Worm (Caenorhabditis elegans): ENCODE measurements around the gene Y45F10D.7.

The Y45F10D.7 gene

ce11 chrIV:13776115-13776514, 12.6 kb upstream of the Y45F10D.7 start, which contains the start of gene Y45F10D.16:
TSS of gene Y45F10D.16 (plus strand) at chrIV:13776415.
- no peak for TF ChIP-seq hlh-30 (tag; optimal IDR thresholded peaks at IDR 0.05; ENCODE audit: insufficient read depth)
- no peak for TF ChIP-seq ceh-31 (tag; optimal IDR thresholded peaks at IDR 0.05)
- TF ChIP-seq dmd-4 (tag; optimal IDR thresholded peaks at IDR 0.05; ENCODE audit: borderline replicate concordance): no peak
- no peak for TF ChIP-seq syd-9 (tag; optimal IDR thresholded peaks at IDR 0.05)
- no peak for TF ChIP-seq elt-2 (tag; optimal IDR thresholded peaks at IDR 0.05)
- no peak for TF ChIP-seq ama-1 (optimal IDR thresholded peaks at IDR 0.05)
- TF ChIP-seq che-1 (tag; optimal IDR thresholded peaks at IDR 0.05): no peak
- TF ChIP-seq ceh-2 (tag; optimal IDR thresholded peaks at IDR 0.05): no peak

- TF ChIP-seq hlh-30 (tag; optimal IDR thresholded peaks at IDR 0.05; ENCODE audit: insufficient read depth): peak; percentile 15
- TF ChIP-seq dve-1 (tag; optimal IDR thresholded peaks at IDR 0.05): no peak
- no peak for TF ChIP-seq nhr-232 (tag; optimal IDR thresholded peaks at IDR 0.05)
Observed at ce11 chrIV:13776745-13777144, 12.0 kb upstream of the Y45F10D.7 start.

DNA sequence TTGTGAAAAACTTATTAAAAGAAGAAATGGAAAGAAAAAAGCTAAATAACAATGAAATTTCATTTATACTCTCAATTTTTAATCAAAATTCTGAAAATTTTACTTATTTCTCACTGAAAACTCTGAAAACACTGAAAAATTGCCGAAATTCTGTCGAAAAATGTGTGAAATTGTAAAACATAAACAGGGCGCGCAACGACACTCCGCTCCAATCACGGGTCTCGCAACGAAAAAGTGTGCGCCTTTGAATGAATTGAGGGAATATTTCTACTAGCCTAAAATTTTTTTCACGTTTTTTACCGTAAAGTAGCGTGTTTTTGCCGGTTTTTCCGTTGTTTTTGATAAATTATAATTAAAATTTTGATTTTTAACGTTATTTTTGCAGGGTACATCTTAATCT, 11.2 kb upstream of the Y45F10D.7 start, which contains the start of gene rpl-18:
rpl-18 (plus strand) TSS at position 386 of the 400 bp plus-strand sequence.
- TF ChIP-seq tbx-2 (tag; optimal IDR thresholded peaks at IDR 0.05) (peak; percentile 16), nfya-1 (tag; optimal IDR thresholded peaks at IDR 0.05) (peak; percentile 80), ttx-3 (tag; optimal IDR thresholded peaks at IDR 0.05) (peak; percentile 18), unc-55 (GFP tag; optimal IDR thresholded peaks at IDR 0.05) (peak; percentile 36), ceh-31 (tag; optimal IDR thresholded peaks at IDR 0.05) (peak; percentile 40), hlh-15 (tag; optimal IDR thresholded peaks at IDR 0.05) (no peak), hlh-30 (tag; optimal IDR thresholded peaks at IDR 0.05; ENCODE audit: insufficient read depth) (peak; percentile 79), ref-2 (tag; optimal IDR thresholded peaks at IDR 0.05) (no peak)

DNA sequence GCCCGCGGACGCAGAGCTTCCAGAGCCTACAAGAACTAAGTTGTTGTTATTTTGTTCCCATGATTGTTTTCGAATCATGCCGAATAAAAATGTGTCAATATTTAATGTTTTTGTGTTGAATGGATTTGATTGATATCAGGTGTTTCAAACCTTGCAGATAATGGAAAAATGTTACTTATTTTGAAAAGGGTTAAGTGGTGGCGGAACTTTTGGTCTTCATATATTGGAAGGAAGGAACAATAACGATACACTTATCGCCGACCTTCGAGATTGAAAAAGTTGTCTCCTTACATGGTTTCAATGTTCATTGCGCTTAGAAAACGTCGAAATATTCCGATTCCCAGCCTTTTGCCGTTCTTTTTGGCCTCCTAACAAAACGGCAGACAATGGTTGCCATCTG, 10.0 kb upstream of the Y45F10D.7 start, which contains the start of gene gly-10:
gly-10 (plus strand) TSS at position 387 of the 400 bp plus-strand sequence.
- TF ChIP-seq sox-2 (GFP tag; IDR thresholded peaks at IDR 0.05): no peak
- no peak for TF ChIP-seq unc-86 (tag; optimal IDR thresholded peaks at IDR 0.05)
- TF ChIP-seq pros-1 (tag; optimal IDR thresholded peaks at IDR 0.05): no peak
- no peak for TF ChIP-seq ama-1 (optimal IDR thresholded peaks at IDR 0.05)
- no peak for TF ChIP-seq pat-9 (tag; optimal IDR thresholded peaks at IDR 0.05)
- TF ChIP-seq syd-9 (tag; optimal IDR thresholded peaks at IDR 0.05): no peak

DNA sequence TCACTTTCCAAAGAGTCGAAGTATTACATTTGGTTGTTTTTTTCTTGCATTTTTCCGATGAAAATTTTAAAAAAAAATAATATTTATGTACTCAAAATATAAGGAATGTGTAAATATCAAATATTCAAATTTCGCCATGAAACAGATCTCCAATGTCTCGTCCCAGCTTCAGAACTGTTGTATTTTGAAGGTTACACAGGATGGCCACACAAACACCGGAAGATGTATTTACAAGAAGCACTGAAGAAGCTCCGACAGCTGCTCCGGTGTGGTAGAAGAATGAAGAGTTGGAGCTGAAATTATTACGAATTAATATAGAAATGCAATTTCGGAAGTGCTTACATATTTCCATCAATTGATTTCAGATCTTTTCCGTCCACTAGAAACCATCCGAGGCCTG, 6.4 kb upstream of the Y45F10D.7 start:
- TF ChIP-seq elt-4 (tag; optimal IDR thresholded peaks at IDR 0.05) (no peak), sox-4 (tag; optimal IDR thresholded peaks at IDR 0.05) (no peak), ceh-19 (GFP tag; optimal IDR thresholded peaks at IDR 0.05) (no peak), pqm-1 (tag; optimal IDR thresholded peaks at IDR 0.05) (no peak), ceh-2 (tag; optimal IDR thresholded peaks at IDR 0.05) (no peak), C08G9.2 (tag; optimal IDR thresholded peaks at IDR 0.05) (no peak), odd-2 (tag; optimal IDR thresholded peaks at IDR 0.05) (no peak), ceh-18 (tag; optimal IDR thresholded peaks at IDR 0.05) (no peak), ceh-6 (GFP tag; optimal IDR thresholded peaks at IDR 0.05) (no peak), lin-11 (tag; optimal IDR thresholded peaks at IDR 0.05) (no peak), ceh-9 (tag; optimal IDR thresholded peaks at IDR 0.05) (no peak), ceh-45 (GFP tag; IDR thresholded peaks at IDR 0.05) (no peak), ceh-30 (tag; optimal IDR thresholded peaks at IDR 0.05) (no peak), tbx-2 (tag; optimal IDR thresholded peaks at IDR 0.05) (no peak), ttx-3 (tag; optimal IDR thresholded peaks at IDR 0.05) (no peak), nfya-1 (tag; optimal IDR thresholded peaks at IDR 0.05) (no peak), ceh-22 (tag; optimal IDR thresholded peaks at IDR 0.05) (no peak), K09A11.1 (tag; optimal IDR thresholded peaks at IDR 0.05; ENCODE audit: insufficient read depth) (no peak), fkh-10 (GFP tag; optimal IDR thresholded peaks at IDR 0.05) (no peak)
